Worm (Caenorhabditis elegans): ENCODE data around the gene gly-9.

- TF ChIP-seq ets-4 (GFP tag; optimal IDR thresholded peaks at IDR 0.05) (no peak), ama-1 (optimal IDR thresholded peaks at IDR 0.05) (no peak), ama-1 (GFP tag; optimal IDR thresholded peaks at IDR 0.05) (no peak), bed-1 (GFP tag; IDR thresholded peaks at IDR 0.05) (no peak), Y67H2A.10 (GFP tag; conservative IDR thresholded peaks at IDR 0.05) (no peak), sea-2 (GFP tag; IDR thresholded peaks at IDR 0.05) (no peak), somi-1 (GFP tag; optimal IDR thresholded peaks at IDR 0.05) (no peak), D2030.7 (GFP tag; IDR thresholded peaks at IDR 0.05) (no peak), dox-1 (GFP tag; IDR thresholded peaks at IDR 0.05) (no peak), rpc-1 (optimal IDR thresholded peaks at IDR 0.05) (no peak), rpc-1 (tag; optimal IDR thresholded peaks at IDR 0.05) (no peak), athp-1 (tag; optimal IDR thresholded peaks at IDR 0.05) (no peak), attf-6 (GFP tag; IDR thresholded peaks at IDR 0.05) (no peak), akir-1 (GFP tag; optimal IDR thresholded peaks at IDR 0.05) (no peak)
Measured at ce11 chrIII:11234742-11235141, 55.6 kb downstream of the gly-9 start, which contains the start of gene Y47D3A.34.
